Fruit fly (Drosophila melanogaster) whole organism, embryonic: ENCODE results near the gene CG4593.

Source experiments
- ATbp ChIP-seq: fragments of 200-800 bp; sonication (Bioruptor generic); optimal IDR thresholded peaks from 2 replicates; lab custom pipeline; 2017; ENCODE audit warnings: missing biosample characterization, mild to moderate bottlenecking, missing genetic modification characterization, missing genetic modification reagents
- Abd-B ChIP-seq: fragments of 200-800 bp; sonication (Bioruptor generic); optimal IDR thresholded peaks from 2 replicates; lab custom pipeline; 2018; ENCODE audit warnings: missing biosample characterization, mild to moderate bottlenecking, missing genetic modification characterization, moderate library complexity
- Ada2b ChIP-seq: fragments of 200-800 bp; sonication (Bioruptor generic); IDR thresholded peaks from 2 replicates; pipeline ENCODE4 v1.3.6; 2022; ENCODE audit warnings: missing biosample characterization, missing genetic modification characterization
- CG15011 ChIP-seq: fragments of 200-800 bp; sonication (Bioruptor generic); optimal IDR thresholded peaks from 3 replicates; lab custom pipeline; 2018; ENCODE audit warnings: missing biosample characterization, mild to moderate bottlenecking, missing genetic modification characterization
- CG17359 ChIP-seq: fragments of 200-800 bp; sonication (Bioruptor generic); optimal IDR thresholded peaks from 3 replicates; lab custom pipeline; 2018; ENCODE audit warnings: missing biosample characterization, mild to moderate bottlenecking, missing genetic modification characterization, moderate library complexity
- CG17361 ChIP-seq: fragments of 200-800 bp; sonication (Bioruptor generic); IDR thresholded peaks from 3 replicates; pipeline ENCODE4 v1.3.6; 2022; ENCODE audit warnings: missing biosample characterization, missing genetic modification characterization
- CG17612 ChIP-seq: fragments of 200-800 bp; sonication (Bioruptor generic); IDR thresholded peaks from 2 replicates; pipeline ENCODE4 v1.3.6; 2022; ENCODE audit warnings: missing biosample characterization, missing genetic modification characterization
- CG2202 ChIP-seq: fragments of 200-800 bp; sonication (Bioruptor generic); optimal IDR thresholded peaks from 2 replicates; lab custom pipeline; 2018; ENCODE audit warnings: missing biosample characterization, mild to moderate bottlenecking, missing genetic modification characterization
- CG2712 ChIP-seq: fragments of 200-800 bp; optimal IDR thresholded peaks from 3 replicates; lab custom pipeline; 2019; ENCODE audit warnings: missing biosample characterization, mild to moderate bottlenecking, missing genetic modification characterization, moderate library complexity
- CG2875 ChIP-seq: fragments of 200-800 bp; sonication (Bioruptor generic); optimal IDR thresholded peaks from 2 replicates; lab custom pipeline; 2017; ENCODE audit warnings: missing biosample characterization, mild to moderate bottlenecking, missing genetic modification characterization, missing genetic modification reagents
- CG34224 ChIP-seq: fragments of 200-800 bp; sonication (Bioruptor generic); IDR thresholded peaks from 3 replicates; pipeline ENCODE4 v1.3.6; 2022; ENCODE audit warnings: missing biosample characterization, missing genetic modification characterization; ENCODE audit not compliant: partially characterized antibody
- CG4282 ChIP-seq: fragments of 200-800 bp; sonication (Bioruptor generic); optimal IDR thresholded peaks from 2 replicates; lab custom pipeline; 2016; ENCODE audit warnings: missing biosample characterization, missing genetic modification characterization
- CG6175 ChIP-seq: fragments of 200-800 bp; sonication (Bioruptor generic); IDR thresholded peaks from 3 replicates; pipeline ENCODE4 v1.3.6; 2022; ENCODE audit warnings: missing biosample characterization, missing genetic modification characterization
- CG6654 ChIP-seq: fragments of 200-800 bp; sonication (Bioruptor generic); optimal IDR thresholded peaks from 2 replicates; lab custom pipeline; 2017; ENCODE audit warnings: missing biosample characterization, mild to moderate bottlenecking, missing genetic modification characterization
- CG6791 ChIP-seq: fragments of 200-800 bp; sonication (Bioruptor generic); IDR thresholded peaks from 3 replicates; pipeline ENCODE4 v1.3.6; 2022; ENCODE audit warnings: missing biosample characterization, missing genetic modification characterization; ENCODE audit not compliant: partially characterized antibody
- CG9609 ChIP-seq: fragments of 200-800 bp; sonication (Bioruptor generic); optimal IDR thresholded peaks from 3 replicates; lab custom pipeline; 2016; ENCODE audit warnings: missing biosample characterization, missing genetic modification characterization
- CG9817 ChIP-seq: fragments of 200-800 bp; sonication (Bioruptor generic); optimal IDR thresholded peaks from 2 replicates; lab custom pipeline; 2018; ENCODE audit warnings: missing biosample characterization, mild to moderate bottlenecking, missing genetic modification characterization, moderate library complexity
- GATAe ChIP-seq: fragments of 200-800 bp; sonication (Bioruptor generic); conservative IDR thresholded peaks from 2 replicates; pipeline ENCODE4 v1.3.6; 2022; ENCODE audit warnings: missing biosample characterization, missing genetic modification characterization
- HHEX ChIP-seq: fragments of 200-800 bp; sonication (Bioruptor generic); optimal IDR thresholded peaks from 3 replicates; lab custom pipeline; 2017; ENCODE audit warnings: missing biosample characterization, mild to moderate bottlenecking, missing genetic modification characterization, missing genetic modification reagents
- MBD-R2 ChIP-seq: fragments of 200-800 bp; sonication (Bioruptor generic); IDR thresholded peaks from 2 replicates; pipeline ENCODE4 v1.3.6; 2022; ENCODE audit warnings: missing biosample characterization, missing genetic modification characterization
- Max ChIP-seq: fragments of 200-800 bp; sonication (Bioruptor generic); optimal IDR thresholded peaks from 2 replicates; lab custom pipeline; 2016; ENCODE audit warnings: missing biosample characterization, mild to moderate bottlenecking, missing genetic modification characterization
- Rx ChIP-seq: fragments of 200-800 bp; sonication (Bioruptor generic); IDR thresholded peaks from 2 replicates; pipeline ENCODE4 v1.3.6; 2022; ENCODE audit warnings: missing biosample characterization, missing genetic modification characterization
- bab2 ChIP-seq: fragments of 200-800 bp; sonication (Bioruptor generic); optimal IDR thresholded peaks from 2 replicates; lab custom pipeline; 2016; ENCODE audit warnings: missing biosample characterization, missing genetic modification characterization
- cad ChIP-seq: fragments of >200 bp; optimal IDR thresholded peaks from 2 replicates; lab custom pipeline; 2017; ENCODE audit warnings: missing biosample characterization, missing genetic modification characterization
- chinmo ChIP-seq: fragments of 200-800 bp; sonication (Bioruptor generic); IDR thresholded peaks from 4 replicates; pipeline ENCODE4 v1.3.6; 2022; ENCODE audit warnings: missing biosample characterization, missing genetic modification characterization; ENCODE audit not compliant: partially characterized antibody
- danr ChIP-seq: fragments of 200-800 bp; sonication (Bioruptor generic); IDR thresholded peaks from 2 replicates; pipeline ENCODE4 v1.3.6; 2022; ENCODE audit warnings: missing biosample characterization, missing genetic modification characterization
- ewg ChIP-seq: fragments of 200-800 bp; sonication (Bioruptor generic); optimal IDR thresholded peaks from 3 replicates; lab custom pipeline; 2017; ENCODE audit warnings: mild to moderate bottlenecking, missing biosample characterization, missing genetic modification reagents, missing genetic modification characterization
- exex ChIP-seq: fragments of 200-800 bp; sonication (Bioruptor generic); optimal IDR thresholded peaks from 4 replicates; lab custom pipeline; 2018; ENCODE audit warnings: missing biosample characterization, mild to moderate bottlenecking, missing genetic modification characterization, moderate library complexity
- eyg ChIP-seq: fragments of 200-800 bp; sonication (Bioruptor generic); optimal IDR thresholded peaks from 3 replicates; lab custom pipeline; 2016; ENCODE audit warnings: missing biosample characterization, missing genetic modification characterization
- fd64A ChIP-seq: fragments of 200-800 bp; sonication (Bioruptor generic); optimal IDR thresholded peaks from 3 replicates; lab custom pipeline; 2018; ENCODE audit warnings: missing biosample characterization, mild to moderate bottlenecking, missing genetic modification characterization
- gt ChIP-seq: fragments of 200-800 bp; sonication (Bioruptor generic); IDR thresholded peaks from 2 replicates; pipeline ENCODE4 v1.3.6; 2022; ENCODE audit warnings: missing biosample characterization, missing genetic modification characterization
- h ChIP-seq: fragments of >200 bp; optimal IDR thresholded peaks from 2 replicates; lab custom pipeline; 2017
- inv ChIP-seq: fragments of 200-800 bp; sonication (Bioruptor generic); IDR thresholded peaks from 2 replicates; pipeline ENCODE4 v1.3.6; 2022; ENCODE audit warnings: missing biosample characterization, missing genetic modification characterization; ENCODE audit not compliant: partially characterized antibody
- kah ChIP-seq: fragments of 200-800 bp; sonication (Bioruptor generic); optimal IDR thresholded peaks from 2 replicates; lab custom pipeline; 2018; ENCODE audit warnings: missing biosample characterization, mild to moderate bottlenecking, missing genetic modification characterization
- lov ChIP-seq, 2 experiments: fragments of 200-800 bp in 1 of 2; fragments of >200 bp in 1 of 2; sonication (Bioruptor generic) in 1 of 2; IDR thresholded peaks in 1 of 2; optimal IDR thresholded peaks in 1 of 2; 2 replicates in 1 of 2; 3 replicates in 1 of 2; pipeline versions ENCODE4 v1.3.6 to Lab custom; 2017 to 2022; ENCODE audit warnings: missing biosample characterization in 1 of 2, missing genetic modification characterization in 1 of 2
- onecut ChIP-seq: fragments of 200-800 bp; sonication (Bioruptor generic); IDR thresholded peaks from 2 replicates; pipeline ENCODE4 v1.3.6; 2022; ENCODE audit warnings: missing biosample characterization, missing genetic modification characterization
- psq ChIP-seq: fragments of 200-800 bp; sonication (Bioruptor generic); optimal IDR thresholded peaks from 2 replicates; lab custom pipeline; 2017; ENCODE audit warnings: missing biosample characterization, missing genetic modification characterization
- rib ChIP-seq: fragments of 200-800 bp; sonication (Bioruptor generic); IDR thresholded peaks from 2 replicates; pipeline ENCODE4 v1.3.6; 2022; ENCODE audit warnings: missing biosample characterization, missing genetic modification characterization
- ro ChIP-seq: fragments of 200-800 bp; sonication (Bioruptor generic); IDR thresholded peaks from 2 replicates; pipeline ENCODE4 v1.3.6; 2022; ENCODE audit warnings: missing biosample characterization, missing genetic modification characterization
- scrt ChIP-seq: fragments of 200-800 bp; sonication (Bioruptor generic); optimal IDR thresholded peaks from 2 replicates; lab custom pipeline; 2018; ENCODE audit warnings: missing biosample characterization, mild to moderate bottlenecking, missing genetic modification characterization, moderate library complexity
- sd ChIP-seq: fragments of 200-800 bp; sonication (Bioruptor generic); optimal IDR thresholded peaks from 3 replicates; lab custom pipeline; 2018; ENCODE audit warnings: missing biosample characterization, mild to moderate bottlenecking, missing genetic modification characterization, moderate library complexity
- sens-2 ChIP-seq: fragments of 200-800 bp; sonication (Bioruptor generic); IDR thresholded peaks from 2 replicates; pipeline ENCODE4 v1.3.6; 2022; ENCODE audit warnings: missing biosample characterization, missing genetic modification characterization
- so ChIP-seq: fragments of 200-800 bp; sonication (Bioruptor generic); IDR thresholded peaks from 3 replicates; pipeline ENCODE4 v1.3.6; 2022; ENCODE audit warnings: missing biosample characterization, missing genetic modification characterization
- tin ChIP-seq: fragments of 200-800 bp; sonication (Bioruptor generic); optimal IDR thresholded peaks from 3 replicates; lab custom pipeline; 2016; ENCODE audit warnings: missing biosample characterization, missing genetic modification characterization
- tup ChIP-seq: fragments of 200-800 bp; sonication (Bioruptor generic); optimal IDR thresholded peaks from 2 replicates; lab custom pipeline; 2016; ENCODE audit warnings: missing biosample characterization, mild to moderate bottlenecking, missing genetic modification characterization, moderate library complexity
- twi ChIP-seq: fragments of 200-800 bp; optimal IDR thresholded peaks from 2 replicates; lab custom pipeline; 2019; ENCODE audit warnings: missing biosample characterization, mild to moderate bottlenecking, missing genetic modification characterization, moderate library complexity
- usp ChIP-seq: fragments of >200 bp; optimal IDR thresholded peaks from 2 replicates; lab custom pipeline; 2017; ENCODE audit warnings: missing biosample characterization, missing genetic modification characterization
- vfl ChIP-seq: fragments of 200-800 bp; sonication (Bioruptor generic); optimal IDR thresholded peaks from 2 replicates; lab custom pipeline; 2016; ENCODE audit warnings: missing biosample characterization, missing genetic modification characterization
- vvl ChIP-seq: fragments of 200-800 bp; sonication (Bioruptor generic); IDR thresholded peaks from 2 replicates; pipeline ENCODE4 v1.3.6; 2022; ENCODE audit warnings: missing biosample characterization, missing genetic modification characterization
- zen ChIP-seq: fragments of 200-800 bp; sonication (Bioruptor generic); optimal IDR thresholded peaks from 3 replicates; lab custom pipeline; 2018; ENCODE audit warnings: missing biosample characterization, mild to moderate bottlenecking, missing genetic modification characterization, moderate library complexity

Gene CG4593

dm6 chrX:7004101-7004700, 9.5 kb upstream of the CG4593 start (continued):
- TF ChIP-seq gt (GFP tag; lab: Robert Waterston, UW) (no peak), cad (GFP tag; lab: Kevin White, UChicago) (peak; percentile 4), CG34224 (no peak), CG6175 (GFP tag; lab: Robert Waterston, UW) (0 out of 3 replicates have a peak, but pooled peaks have one; percentile 32), vvl (peak; percentile 79), CG2875 (GFP tag; lab: Kevin White, UChicago) (peak; percentile 97), GATAe (no peak), CG9817 (peak; percentile 44), CG2202 (tag; lab: Kevin White, UChicago) (peak; percentile 97), MBD-R2 (GFP tag; lab: Robert Waterston, UW) (peak; percentile 44; the same call in 1 of the 2 replicates), usp (GFP tag; lab: Kevin White, UChicago) (no peak), Rx (GFP tag; lab: Robert Waterston, UW) (peak; percentile 61), h (lab: Kevin White, UChicago) (no peak), Ada2b (GFP tag; lab: Robert Waterston, UW) (no peak), ewg (peak; percentile 75), inv (no peak), sens-2 (peak; percentile 68), danr (GFP tag; lab: Robert Waterston, UW) (peak; percentile 23; the same call in 1 of the 2 replicates), CG6654 (GFP tag; lab: Kevin White, UChicago) (peak; percentile 32), CG15011 (peak; percentile 81), twi (tag; lab: Kevin White, UChicago) (peak; percentile 79), ATbp (peak; percentile 96), psq (GFP tag; lab: Kevin White, UChicago) (peak; percentile 82), CG6791 (GFP tag; lab: Robert Waterston, UW) (no peak), chinmo (no peak), CG2712 (tag; lab: Kevin White, UChicago) (peak; percentile 79), Abd-B (GFP tag; lab: Kevin White, UChicago) (no peak), sd (tag; lab: Kevin White, UChicago) (peak; percentile 59), fd64A (GFP tag; lab: Kevin White, UChicago) (peak; percentile 95), vfl (GFP tag; lab: Kevin White, UChicago) (peak; percentile 55), CG17359 (peak; percentile 83), exex (tag; lab: Kevin White, UChicago) (peak; percentile 55), kah (GFP tag; lab: Kevin White, UChicago) (peak; percentile 45), Max (GFP tag; lab: Kevin White, UChicago) (peak; percentile 78), tin (peak; percentile 61), ro (no peak), lov (optimal IDR thresholded peaks at IDR 0.05; lab: Kevin White, UChicago) (no peak), lov (GFP tag; IDR thresholded peaks at IDR 0.05; lab: Robert Waterston, UW) (peak; percentile 91), CG17612 (peak; percentile 42; the same call in 1 of the 2 replicates), CG17361 (GFP tag; lab: Robert Waterston, UW) (peak; percentile 70; the same call in 2 of the 3 replicates), eyg (GFP tag; lab: Kevin White, UChicago) (peak; percentile 83), zen (peak; percentile 74), CG9609 (peak; percentile 61), tup (GFP tag; lab: Kevin White, UChicago) (peak; percentile 92), HHEX (peak; percentile 86), onecut (GFP tag; lab: Robert Waterston, UW) (peak; percentile 83), scrt (GFP tag; lab: Kevin White, UChicago) (peak; percentile 67), so (peak; percentile 77; the same call in 2 of the 3 replicates), bab2 (GFP tag; lab: Kevin White, UChicago) (peak; percentile 90), CG4282 (peak; percentile 54), rib (GFP tag; lab: Robert Waterston, UW) (no peak)
